Worm (Caenorhabditis elegans): ENCODE data around the gene F56B3.4.
A peak's percentile ranks its signal among the peaks of the same experiment; 100 is the strongest.
"Not testable (repeated sequence)": the region's sequence is repeated elsewhere in the genome, so short reads cannot be mapped to it uniquely, and the experiment has no call there.

DNA sequence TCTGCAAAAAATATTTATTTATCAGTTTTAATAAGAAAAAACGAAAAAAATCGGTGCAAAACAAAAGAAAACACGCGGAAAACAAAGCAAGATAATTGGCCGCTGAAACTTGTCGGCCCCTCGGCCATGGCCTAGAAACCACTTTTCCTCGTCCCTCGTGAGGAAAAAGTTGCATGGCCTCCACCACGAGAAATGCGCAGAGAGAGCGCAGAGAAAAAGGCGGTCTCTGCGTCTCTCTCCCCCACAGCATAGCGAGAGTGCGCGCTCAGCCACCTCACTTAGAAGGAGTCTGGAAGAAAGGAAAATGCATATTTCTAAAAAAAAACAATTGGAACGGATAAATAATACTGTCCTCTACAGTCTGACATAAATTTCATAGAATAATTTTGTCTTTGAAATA is 19.3 kb upstream of the F56B3.4 start:
- peak; percentile 60 for TF ChIP-seq snu-23 (GFP tag; optimal IDR thresholded peaks at IDR 0.05)
- not testable (repeated sequence) for TF ChIP-seq lin-13 (GFP tag; optimal IDR thresholded peaks at IDR 0.05); nhr-237 (tag; optimal IDR thresholded peaks at IDR 0.05); snpc-4 (tag; optimal IDR thresholded peaks at IDR 0.05); Y116A8C.19 (tag; optimal IDR thresholded peaks at IDR 0.05; ENCODE audit: borderline replicate concordance)
- peak; percentile 41 for TF ChIP-seq dsc-1 (tag; optimal IDR thresholded peaks at IDR 0.05)
